Fruit fly (Drosophila melanogaster): ENCODE data around the gene RpL24.

The RpL24 gene

dm6 chr2L:13373435-13374242 is 21.3 kb downstream of the RpL24 start, which contains the start of the genes Bdp1 and CG6565 (continued):
- TF ChIP-seq Ets96B (tag; optimal IDR thresholded peaks at IDR 0.05) (peak; percentile 92), dac (GFP tag; optimal IDR thresholded peaks at IDR 0.05) (peak; percentile 97), fkh (GFP tag; optimal IDR thresholded peaks at IDR 0.05) (peak; percentile 84), CG31627 (GFP tag; optimal IDR thresholded peaks at IDR 0.05) (peak; percentile 99), topi (GFP tag; optimal IDR thresholded peaks at IDR 0.05) (peak; percentile 98), CG8319 (GFP tag; optimal IDR thresholded peaks at IDR 0.05) (peak; percentile 97), CG6276 (GFP tag; optimal IDR thresholded peaks at IDR 0.05) (no peak), CG6163 (GFP tag; IDR thresholded peaks at IDR 0.05) (peak; percentile 88), Eip93F (GFP tag; optimal IDR thresholded peaks at IDR 0.05) (peak; percentile 62), CG16779 (tag; optimal IDR thresholded peaks at IDR 0.05) (peak; percentile 87), CG4318 (GFP tag; optimal IDR thresholded peaks at IDR 0.05) (peak; percentile 99), Sox14 (GFP tag; optimal IDR thresholded peaks at IDR 0.05) (peak; percentile 98), Lpt (GFP tag; optimal IDR thresholded peaks at IDR 0.05) (peak; percentile 95), Gug (GFP tag; IDR thresholded peaks at IDR 0.05) (peak; percentile 95), Hr4 (GFP tag; optimal IDR thresholded peaks at IDR 0.05) (peak; percentile 98), Sox15 (GFP tag; optimal IDR thresholded peaks at IDR 0.05) (peak; percentile 99), CG3032 (tag; optimal IDR thresholded peaks at IDR 0.05) (peak; percentile 95), Smox (GFP tag; optimal IDR thresholded peaks at IDR 0.05) (peak; percentile 97), CG8632 (GFP tag; optimal IDR thresholded peaks at IDR 0.05) (peak; percentile 94), CG11762 (GFP tag; optimal IDR thresholded peaks at IDR 0.05; ENCODE audit: insufficient read depth) (peak; percentile 97), CG10669 (GFP tag; optimal IDR thresholded peaks at IDR 0.05) (peak; percentile 96), cyc (GFP tag; optimal IDR thresholded peaks at IDR 0.05) (peak; percentile 99), CG11294 (GFP tag; IDR thresholded peaks at IDR 0.05) (peak; percentile 93)

dm6 chr2L:13370762-13371161 is 24.2 kb downstream of the RpL24 start, which contains the start of gene ND-B22:
Gene ND-B22, minus strand, starts transcription at chr2L:13371110.
- peak; percentile 35 for TF ChIP-seq lz (GFP tag; optimal IDR thresholded peaks at IDR 0.05)
- no peak for TF ChIP-seq CG6276 (GFP tag; optimal IDR thresholded peaks at IDR 0.05)
- peak; percentile 75 for TF ChIP-seq vri (GFP tag; optimal IDR thresholded peaks at IDR 0.05)
- TF ChIP-seq topi (GFP tag; optimal IDR thresholded peaks at IDR 0.05): peak; percentile 51
- no peak for TF ChIP-seq Hr38 (GFP tag; optimal IDR thresholded peaks at IDR 0.05)
- TF ChIP-seq eg (GFP tag; IDR thresholded peaks at IDR 0.05): no peak
- no peak for TF ChIP-seq CG8119 (GFP tag; IDR thresholded peaks at IDR 0.05)
- TF ChIP-seq spab (GFP tag; optimal IDR thresholded peaks at IDR 0.05): no peak
- no peak for TF ChIP-seq CG11294 (GFP tag; IDR thresholded peaks at IDR 0.05)
- TF ChIP-seq OdsH (GFP tag; optimal IDR thresholded peaks at IDR 0.05): peak; percentile 27
- peak; percentile 31 for TF ChIP-seq pdm3 (GFP tag; optimal IDR thresholded peaks at IDR 0.05)
- no peak for TF ChIP-seq Gug (GFP tag; IDR thresholded peaks at IDR 0.05)
- TF ChIP-seq acj6 (GFP tag; optimal IDR thresholded peaks at IDR 0.05): no peak
- TF ChIP-seq CG7368 (GFP tag; optimal IDR thresholded peaks at IDR 0.05): no peak
- peak; percentile 24 for TF ChIP-seq Smox (GFP tag; optimal IDR thresholded peaks at IDR 0.05)
- TF ChIP-seq CG1621 (tag; optimal IDR thresholded peaks at IDR 0.05): no peak
- no peak for TF ChIP-seq CG10669 (GFP tag; optimal IDR thresholded peaks at IDR 0.05)
- TF ChIP-seq CG6163 (GFP tag; IDR thresholded peaks at IDR 0.05): no peak
- TF ChIP-seq Ets21C (GFP tag; optimal IDR thresholded peaks at IDR 0.05): peak; percentile 15
- no peak for TF ChIP-seq fd85E (GFP tag; optimal IDR thresholded peaks at IDR 0.05)
- TF ChIP-seq CG9139 (GFP tag; optimal IDR thresholded peaks at IDR 0.05): no peak
- no peak for TF ChIP-seq Sox15 (GFP tag; optimal IDR thresholded peaks at IDR 0.05)
- no peak for TF ChIP-seq CG32006 (GFP tag; optimal IDR thresholded peaks at IDR 0.05)
- TF ChIP-seq CG15336 (GFP tag; IDR thresholded peaks at IDR 0.05): no peak
- no peak for TF ChIP-seq CG34406 (GFP tag; optimal IDR thresholded peaks at IDR 0.05)
- peak; percentile 19 for TF ChIP-seq Sox102F (GFP tag; optimal IDR thresholded peaks at IDR 0.05)
- TF ChIP-seq salr (GFP tag; optimal IDR thresholded peaks at IDR 0.05): no peak
- peak; percentile 18 for TF ChIP-seq CG3919 (GFP tag; optimal IDR thresholded peaks at IDR 0.05)
- TF ChIP-seq CG16779 (tag; optimal IDR thresholded peaks at IDR 0.05): no peak
- no peak for TF ChIP-seq CG6854 (GFP tag; optimal IDR thresholded peaks at IDR 0.05)
- TF ChIP-seq Hr39 (GFP tag; optimal IDR thresholded peaks at IDR 0.05): peak; percentile 18
- TF ChIP-seq dsx (GFP tag; optimal IDR thresholded peaks at IDR 0.05; ENCODE audit: poor library complexity, severe bottlenecking): peak; percentile 77
- peak; percentile 0 for TF ChIP-seq Hr4 (GFP tag; optimal IDR thresholded peaks at IDR 0.05)
- TF ChIP-seq CG11762 (GFP tag; optimal IDR thresholded peaks at IDR 0.05; ENCODE audit: insufficient read depth): no peak
- peak; percentile 79 for TF ChIP-seq Eip78C (GFP tag)
- TF ChIP-seq achi (GFP tag; optimal IDR thresholded peaks at IDR 0.05): peak; percentile 99

Measured in whole organism, prepupa.